Worm (Caenorhabditis elegans) whole organism, L1 larva: ENCODE data around the gene C14A4.8.
A peak's percentile ranks its signal among the peaks of the same experiment; 100 is the strongest.

Source experiments
- C34B4.2 ChIP-seq: sonication (generic microtip); optimal IDR thresholded peaks from 2 replicates; lab custom pipeline; 2017; ENCODE audit warnings: mild to moderate bottlenecking, missing genetic modification characterization, missing compliant biosample characterization
- F16B12.6 ChIP-seq: fragments of 150-350 bp; optimal IDR thresholded peaks from 2 replicates; lab custom pipeline; 2014; ENCODE audit warnings: missing biosample characterization, missing genetic modification characterization
- aha-1 ChIP-seq: fragments of 150-350 bp; optimal IDR thresholded peaks from 2 replicates; lab custom pipeline; 2014; ENCODE audit warnings: missing biosample characterization, missing genetic modification characterization
- alr-1 ChIP-seq: fragments of 200-800 bp; sonication (Bioruptor generic); optimal IDR thresholded peaks from 2 replicates; lab custom pipeline; 2018; ENCODE audit warnings: borderline replicate concordance, mild to moderate bottlenecking, missing genetic modification characterization, missing compliant biosample characterization
- aly-2 ChIP-seq: fragments of 150-350 bp; optimal IDR thresholded peaks from 2 replicates; lab custom pipeline; 2014; ENCODE audit warnings: missing biosample characterization, missing genetic modification characterization
- ama-1 ChIP-seq: fragments of 150-350 bp; optimal IDR thresholded peaks from 2 replicates; lab custom pipeline; 2014
- blmp-1 ChIP-seq: fragments of 150-350 bp; optimal IDR thresholded peaks from 2 replicates; lab custom pipeline; 2014; ENCODE audit warnings: missing biosample characterization, missing genetic modification characterization
- ceh-82 ChIP-seq, 3 experiments: fragments of 150-350 bp in 1 of 3; sonication (generic microtip) in 2 of 3; optimal IDR thresholded peaks; 2 replicates each; lab custom pipeline; 2014 to 2017; ENCODE audit warnings: missing biosample characterization in 3 of 3, missing genetic modification characterization in 3 of 3
- ceh-88 ChIP-seq: fragments of 200-800 bp; sonication (Bioruptor generic); IDR thresholded peaks from 2 replicates; pipeline ENCODE4 v1.3.6; 2022; ENCODE audit warnings: missing genetic modification characterization, missing compliant biosample characterization
- dsc-1 ChIP-seq: sonication (generic microtip); optimal IDR thresholded peaks from 2 replicates; lab custom pipeline; 2016; ENCODE audit warnings: mild to moderate bottlenecking, missing genetic modification characterization, missing compliant biosample characterization
- efl-1 ChIP-seq, 4 experiments: fragments of 150-350 bp; optimal IDR thresholded peaks in 3 of 4; peaks in 1 of 4; 1 replicate in 1 of 4; 2 replicates in 3 of 4; lab custom pipeline; 2014; ENCODE audit warnings: missing biosample characterization in 2 of 4, missing genetic modification characterization in 2 of 4, missing genetic modification reagents in 2 of 4
- elt-2 ChIP-seq: sonication (generic microtip); optimal IDR thresholded peaks from 2 replicates; lab custom pipeline; 2016; ENCODE audit warnings: missing genetic modification characterization, mild to moderate bottlenecking, inconsistent platforms, missing compliant biosample characterization, missing genetic modification reagents
- elt-3 ChIP-seq, 6 experiments: fragments of 150-350 bp in 1 of 6; sonication (generic microtip); optimal IDR thresholded peaks; 2 replicates each; lab custom pipeline; 2017 to 2018; ENCODE audit warnings: missing biosample characterization in 6 of 6, missing genetic modification characterization in 6 of 6, inconsistent platforms in 1 of 6
- fkh-4 ChIP-seq: sonication (generic microtip); optimal IDR thresholded peaks from 2 replicates; lab custom pipeline; 2016; ENCODE audit warnings: missing compliant biosample characterization, missing genetic modification characterization, borderline replicate concordance
- fkh-8 ChIP-seq: sonication (generic microtip); optimal IDR thresholded peaks from 2 replicates; lab custom pipeline; 2016; ENCODE audit warnings: mild to moderate bottlenecking, missing genetic modification characterization, missing compliant biosample characterization
- grh-1 ChIP-seq: fragments of 200-800 bp; sonication (Bioruptor generic); IDR thresholded peaks from 2 replicates; pipeline ENCODE4 v1.3.6; 2022; ENCODE audit warnings: missing genetic modification reagents, missing genetic modification characterization, missing compliant biosample characterization
- hlh-17 ChIP-seq: fragments of 200-800 bp; sonication (Bioruptor generic); optimal IDR thresholded peaks from 2 replicates; lab custom pipeline; 2018; ENCODE audit warnings: missing genetic modification characterization, mild to moderate bottlenecking, missing compliant biosample characterization, moderate library complexity, borderline replicate concordance
- isw-1 ChIP-seq: fragments of 200-800 bp; sonication (Bioruptor generic); IDR thresholded peaks from 2 replicates; pipeline ENCODE4 v1.3.6; 2022; ENCODE audit warnings: missing genetic modification characterization, missing compliant biosample characterization
- lin-13 ChIP-seq: fragments of 150-350 bp; optimal IDR thresholded peaks from 2 replicates; lab custom pipeline; 2014; ENCODE audit warnings: missing biosample characterization, missing genetic modification reagents, missing genetic modification characterization
- lin-14 ChIP-seq: fragments of 200-800 bp; sonication (Bioruptor generic); optimal IDR thresholded peaks from 2 replicates; lab custom pipeline; 2018; ENCODE audit warnings: mild to moderate bottlenecking, missing genetic modification characterization, moderate library complexity, missing compliant biosample characterization
- lin-15B ChIP-seq: fragments of 150-350 bp; sonication (generic microtip); optimal IDR thresholded peaks from 3 replicates; lab custom pipeline; 2014; ENCODE audit warnings: missing biosample characterization, missing genetic modification characterization
- lin-35 ChIP-seq, 2 experiments: fragments of 150-350 bp; optimal IDR thresholded peaks; 2 replicates each; lab custom pipeline; 2014; ENCODE audit warnings: missing biosample characterization in 2 of 2, missing genetic modification characterization in 2 of 2, missing genetic modification reagents in 2 of 2
- lir-3 ChIP-seq: sonication (generic microtip); optimal IDR thresholded peaks from 2 replicates; lab custom pipeline; 2016; ENCODE audit warnings: mild to moderate bottlenecking, missing genetic modification characterization, moderate library complexity, missing compliant biosample characterization; ENCODE audit not compliant: poor library complexity
- mab-9 ChIP-seq: fragments of 200-800 bp; sonication (Bioruptor generic); IDR thresholded peaks from 2 replicates; pipeline ENCODE4 v1.3.6; 2022; ENCODE audit warnings: missing genetic modification reagents, missing genetic modification characterization, missing compliant biosample characterization
- mdl-1 ChIP-seq, 2 experiments: fragments of 150-350 bp; optimal IDR thresholded peaks; 2 replicates each; lab custom pipeline; 2014 to 2017; ENCODE audit warnings: missing biosample characterization in 2 of 2, missing genetic modification characterization in 2 of 2, inconsistent platforms in 1 of 2
- mef-2 ChIP-seq: fragments of 150-350 bp; optimal IDR thresholded peaks from 2 replicates; lab custom pipeline; 2014; ENCODE audit warnings: missing biosample characterization, missing genetic modification characterization
- nhr-11 ChIP-seq: fragments of 150-350 bp; optimal IDR thresholded peaks from 2 replicates; lab custom pipeline; 2014; ENCODE audit warnings: missing biosample characterization, missing genetic modification characterization
- nhr-20 ChIP-seq: sonication (generic microtip); optimal IDR thresholded peaks from 2 replicates; lab custom pipeline; 2016; ENCODE audit warnings: mild to moderate bottlenecking, missing genetic modification characterization, missing compliant biosample characterization
- nhr-47 ChIP-seq: sonication (generic microtip); optimal IDR thresholded peaks from 2 replicates; lab custom pipeline; 2016; ENCODE audit warnings: mild to moderate bottlenecking, missing genetic modification characterization, moderate library complexity, missing compliant biosample characterization
- nhr-71 ChIP-seq: sonication (generic microtip); optimal IDR thresholded peaks from 2 replicates; lab custom pipeline; 2016; ENCODE audit warnings: mild to moderate bottlenecking, missing genetic modification characterization, moderate library complexity, missing compliant biosample characterization
- nhr-76 ChIP-seq: sonication (generic microtip); optimal IDR thresholded peaks from 2 replicates; lab custom pipeline; 2017; ENCODE audit warnings: missing biosample characterization, missing genetic modification characterization
- nhr-77 ChIP-seq: fragments of 150-350 bp; optimal IDR thresholded peaks from 2 replicates; lab custom pipeline; 2014; ENCODE audit warnings: missing biosample characterization, missing genetic modification characterization
- nhr-84 ChIP-seq: sonication (generic microtip); optimal IDR thresholded peaks from 2 replicates; lab custom pipeline; 2017; ENCODE audit warnings: missing biosample characterization, missing genetic modification characterization
- nhr-85 ChIP-seq: sonication (generic microtip); peaks from one replicate; lab custom pipeline; 2016; ENCODE audit warnings: missing genetic modification characterization, inconsistent platforms, missing compliant biosample characterization
- pag-3 ChIP-seq: sonication (generic microtip); optimal IDR thresholded peaks from 2 replicates; lab custom pipeline; 2017; ENCODE audit warnings: missing genetic modification characterization, mild to moderate bottlenecking, missing compliant biosample characterization, antibody characterized with exemption, borderline replicate concordance; ENCODE audit not compliant: insufficient read depth
- pax-3 ChIP-seq: fragments of 200-800 bp; sonication (Bioruptor generic); optimal IDR thresholded peaks from 2 replicates; lab custom pipeline; 2018; ENCODE audit warnings: mild to moderate bottlenecking, missing genetic modification characterization, moderate library complexity, missing compliant biosample characterization
- skn-1 ChIP-seq: fragments of 150-350 bp; optimal IDR thresholded peaks from 2 replicates; lab custom pipeline; 2014; ENCODE audit warnings: missing biosample characterization, missing genetic modification characterization
- snpc-4 ChIP-seq: fragments of 150-350 bp; optimal IDR thresholded peaks from 2 replicates; lab custom pipeline; 2014; ENCODE audit warnings: missing biosample characterization, missing genetic modification characterization
- snu-23 ChIP-seq: sonication (generic microtip); optimal IDR thresholded peaks from 2 replicates; lab custom pipeline; 2016; ENCODE audit warnings: missing genetic modification characterization, missing compliant biosample characterization
- sox-4 ChIP-seq: sonication (generic microtip); optimal IDR thresholded peaks from 2 replicates; lab custom pipeline; 2016; ENCODE audit warnings: missing genetic modification characterization, missing compliant biosample characterization
- sptf-1 ChIP-seq: fragments of 150-350 bp; optimal IDR thresholded peaks from 2 replicates; lab custom pipeline; 2014; ENCODE audit warnings: missing biosample characterization, missing genetic modification characterization
- tlp-1 ChIP-seq: fragments of 150-350 bp; optimal IDR thresholded peaks from 2 replicates; lab custom pipeline; 2014; ENCODE audit warnings: missing biosample characterization, missing genetic modification characterization
- unc-130 ChIP-seq: fragments of 150-350 bp; optimal IDR thresholded peaks from 2 replicates; lab custom pipeline; 2017; ENCODE audit warnings: missing biosample characterization, missing genetic modification characterization, inconsistent platforms
- unc-30 ChIP-seq: sonication (generic microtip); optimal IDR thresholded peaks from 2 replicates; lab custom pipeline; 2017; ENCODE audit warnings: missing biosample characterization, missing genetic modification characterization
- unc-62 ChIP-seq: fragments of 150-350 bp; optimal IDR thresholded peaks from 2 replicates; lab custom pipeline; 2014; ENCODE audit warnings: missing biosample characterization, missing genetic modification reagents, missing genetic modification characterization
- unc-98 ChIP-seq: fragments of 200-800 bp; sonication (Bioruptor generic); IDR thresholded peaks from 2 replicates; pipeline ENCODE4 v1.3.6; 2022; ENCODE audit warnings: missing genetic modification characterization, missing compliant biosample characterization
- vab-15 ChIP-seq: sonication (generic microtip); optimal IDR thresholded peaks from 2 replicates; lab custom pipeline; 2017; ENCODE audit warnings: missing genotype, mild to moderate bottlenecking, missing genetic modification characterization, missing compliant biosample characterization
- zip-4 ChIP-seq: fragments of 200-800 bp; sonication (Bioruptor generic); optimal IDR thresholded peaks from 2 replicates; lab custom pipeline; 2018; ENCODE audit warnings: mild to moderate bottlenecking, missing genetic modification characterization, moderate library complexity, missing compliant biosample characterization
- ztf-4 ChIP-seq: fragments of 150-350 bp; optimal IDR thresholded peaks from 2 replicates; lab custom pipeline; 2014; ENCODE audit warnings: missing biosample characterization, missing genetic modification characterization

The C14A4.8 gene

ce11 chrII:10559671-10560184 lies 38.2 kb downstream of the C14A4.8 start:
- TF ChIP-seq blmp-1 (tag; lab: Kevin White, UChicago) (no peak), unc-130 (no peak), aly-2 (tag; lab: Kevin White, UChicago) (peak; percentile 63), mdl-1 (tag; optimal IDR thresholded peaks at IDR 0.05; lab: Kevin White, UChicago) (no peak), ama-1 (lab: Kevin White, UChicago) (peak; percentile 3), nhr-77 (tag; lab: Kevin White, UChicago) (no peak), F16B12.6 (tag; lab: Kevin White, UChicago) (no peak), sox-4 (tag; lab: Kevin White, UChicago) (no peak), lin-15B (tag; lab: Kevin White, UChicago) (no peak), mab-9 (GFP tag; lab: Robert Waterston, UW) (no peak), ceh-82 (tag; optimal IDR thresholded peaks at IDR 0.05; lab: Kevin White, UChicago) (no peak), nhr-11 (tag; lab: Kevin White, UChicago) (no peak), lir-3 (peak; percentile 27), ceh-88 (GFP tag; lab: Robert Waterston, UW) (no peak), tlp-1 (tag; lab: Kevin White, UChicago) (no peak), mef-2 (tag; lab: Kevin White, UChicago) (no peak), lin-35 (GFP tag; optimal IDR thresholded peaks at IDR 0.05; lab: Kevin White, UChicago) (peak in 1 of 2 experiments; percentile 7), dsc-1 (tag; lab: Kevin White, UChicago) (no peak), alr-1 (tag; lab: Kevin White, UChicago) (no peak), grh-1 (GFP tag; lab: Robert Waterston, UW) (no peak), unc-62 (GFP tag; lab: Kevin White, UChicago) (no peak), snu-23 (GFP tag; lab: Kevin White, UChicago) (no peak), ztf-4 (tag; lab: Kevin White, UChicago) (no peak), lin-14 (GFP tag; lab: Kevin White, UChicago) (no peak), lin-13 (GFP tag; lab: Kevin White, UChicago) (no peak), nhr-85 (peak; percentile 65), nhr-84 (tag; lab: Kevin White, UChicago) (no peak), isw-1 (GFP tag; lab: Robert Waterston, UW) (no peak), elt-2 (tag; lab: Kevin White, UChicago) (peak; percentile 66), efl-1 (optimal IDR thresholded peaks at IDR 0.05; lab: Kevin White, UChicago) (no peak), efl-1 (GFP tag; optimal IDR thresholded peaks at IDR 0.05 in 1 of 2; lab: Kevin White, UChicago) (peak in 1 of 2 experiments; percentile 83), unc-98 (GFP tag; lab: Robert Waterston, UW) (no peak), nhr-76 (tag; lab: Kevin White, UChicago) (no peak), hlh-17 (GFP tag; lab: Kevin White, UChicago) (no peak), zip-4 (GFP tag; lab: Kevin White, UChicago) (no peak), nhr-20 (no peak), pax-3 (tag; lab: Kevin White, UChicago) (peak; percentile 35), nhr-71 (tag; lab: Kevin White, UChicago) (peak; percentile 15), fkh-4 (tag; lab: Kevin White, UChicago) (no peak), skn-1 (tag; lab: Kevin White, UChicago) (no peak), snpc-4 (tag; lab: Kevin White, UChicago) (no peak), fkh-8 (tag; lab: Kevin White, UChicago) (no peak), pag-3 (tag; lab: Kevin White, UChicago) (no peak), elt-3 (tag; optimal IDR thresholded peaks at IDR 0.05; lab: Kevin White, UChicago) (no peak), vab-15 (tag; lab: Kevin White, UChicago) (no peak), C34B4.2 (tag; lab: Kevin White, UChicago) (no peak), sptf-1 (tag; lab: Kevin White, UChicago) (no peak), unc-30 (no peak), nhr-47 (tag; lab: Kevin White, UChicago) (peak; percentile 3), aha-1 (no peak)
